Worm (Caenorhabditis elegans) whole organism, late embryonic: ENCODE results near the gene K05F6.14.

Experiments used
- K02D7.2 ChIP-seq: sonication (generic microtip); optimal IDR thresholded peaks from 2 replicates; lab custom pipeline; 2017; ENCODE audit warnings: mild to moderate bottlenecking, missing genetic modification characterization, missing compliant biosample characterization
- Y22D7AL.16 ChIP-seq: sonication (generic microtip); optimal IDR thresholded peaks from 2 replicates; lab custom pipeline; 2016; ENCODE audit warnings: missing genetic modification characterization, missing compliant biosample characterization
- ama-1 ChIP-seq: fragments of 150-350 bp; optimal IDR thresholded peaks from 2 replicates; lab custom pipeline; 2014
- ceh-14 ChIP-seq: sonication (generic microtip); optimal IDR thresholded peaks from 2 replicates; lab custom pipeline; 2016; ENCODE audit warnings: missing genotype, missing genetic modification characterization, missing compliant biosample characterization
- ceh-2 ChIP-seq: sonication (generic microtip); optimal IDR thresholded peaks from 2 replicates; lab custom pipeline; 2016; ENCODE audit warnings: missing genotype, missing genetic modification characterization, missing compliant biosample characterization
- ceh-22 ChIP-seq: sonication (generic microtip); optimal IDR thresholded peaks from 2 replicates; lab custom pipeline; 2017; ENCODE audit warnings: missing biosample characterization, missing genetic modification characterization
- ceh-24 ChIP-seq: sonication (generic microtip); optimal IDR thresholded peaks from 2 replicates; lab custom pipeline; 2016; ENCODE audit warnings: mild to moderate bottlenecking, missing genetic modification characterization, missing compliant biosample characterization
- ceh-30 ChIP-seq: fragments of 150-350 bp; optimal IDR thresholded peaks from 2 replicates; lab custom pipeline; 2014; ENCODE audit warnings: missing biosample characterization, missing genetic modification characterization
- ceh-45 ChIP-seq: fragments of 200-800 bp; sonication (Bioruptor generic); IDR thresholded peaks from 2 replicates; pipeline ENCODE4 v1.3.6; 2022; ENCODE audit warnings: missing genetic modification reagents, missing genetic modification characterization, missing compliant biosample characterization
- ceh-6 ChIP-seq: fragments of 200-800 bp; sonication (Bioruptor generic); optimal IDR thresholded peaks from 2 replicates; lab custom pipeline; 2018; ENCODE audit warnings: mild to moderate bottlenecking, missing genetic modification characterization, missing compliant biosample characterization
- ceh-9 ChIP-seq: sonication (generic microtip); optimal IDR thresholded peaks from 2 replicates; lab custom pipeline; 2016; ENCODE audit warnings: mild to moderate bottlenecking, missing genetic modification characterization, inconsistent platforms, missing compliant biosample characterization
- dmd-4 ChIP-seq: sonication (generic microtip); optimal IDR thresholded peaks from 2 replicates; lab custom pipeline; 2016; ENCODE audit warnings: borderline replicate concordance, missing genetic modification characterization, missing compliant biosample characterization
- elt-2 ChIP-seq: sonication (generic microtip); optimal IDR thresholded peaks from 2 replicates; lab custom pipeline; 2016; ENCODE audit warnings: missing genetic modification reagents, missing genetic modification characterization, missing compliant biosample characterization
- fkh-10 ChIP-seq: fragments of 150-350 bp; optimal IDR thresholded peaks from 2 replicates; lab custom pipeline; 2014; ENCODE audit warnings: missing biosample characterization, missing genetic modification reagents, missing genetic modification characterization
- hlh-13 ChIP-seq: fragments of 200-800 bp; sonication (Bioruptor generic); optimal IDR thresholded peaks from 2 replicates; lab custom pipeline; 2018; ENCODE audit warnings: mild to moderate bottlenecking, missing genetic modification characterization, missing compliant biosample characterization
- hlh-15 ChIP-seq: sonication (generic microtip); optimal IDR thresholded peaks from 2 replicates; lab custom pipeline; 2016; ENCODE audit warnings: missing genetic modification characterization, missing compliant biosample characterization
- hlh-6 ChIP-seq: sonication (generic microtip); optimal IDR thresholded peaks from 2 replicates; lab custom pipeline; 2016; ENCODE audit warnings: missing genotype, missing genetic modification characterization, missing compliant biosample characterization
- lim-6 ChIP-seq: sonication (generic microtip); optimal IDR thresholded peaks from 2 replicates; lab custom pipeline; 2016; ENCODE audit warnings: missing genetic modification characterization, missing compliant biosample characterization
- lin-11 ChIP-seq: fragments of 200-800 bp; sonication (Bioruptor generic); optimal IDR thresholded peaks from 2 replicates; lab custom pipeline; 2018; ENCODE audit warnings: mild to moderate bottlenecking, missing genetic modification characterization, missing compliant biosample characterization
- mec-3 ChIP-seq: sonication (generic microtip); optimal IDR thresholded peaks from 2 replicates; lab custom pipeline; 2016; ENCODE audit warnings: borderline replicate concordance, missing genetic modification characterization, missing compliant biosample characterization
- nfya-1 ChIP-seq: sonication (generic microtip); optimal IDR thresholded peaks from 2 replicates; lab custom pipeline; 2017; ENCODE audit warnings: missing genetic modification characterization, mild to moderate bottlenecking, missing compliant biosample characterization, antibody characterized with exemption, moderate library complexity
- npax-4 ChIP-seq: sonication (generic microtip); optimal IDR thresholded peaks from 2 replicates; lab custom pipeline; 2016; ENCODE audit warnings: missing genetic modification characterization, missing compliant biosample characterization
- pax-1 ChIP-seq: fragments of 150-350 bp; optimal IDR thresholded peaks from 2 replicates; lab custom pipeline; 2014; ENCODE audit warnings: missing biosample characterization, missing genetic modification characterization
- pha-4 ChIP-seq: fragments of 150-350 bp; optimal IDR thresholded peaks from 2 replicates; lab custom pipeline; 2018; ENCODE audit warnings: missing biosample characterization, missing genetic modification reagents, missing genetic modification characterization
- pqm-1 ChIP-seq: sonication (generic microtip); optimal IDR thresholded peaks from 2 replicates; lab custom pipeline; 2016; ENCODE audit warnings: missing genetic modification characterization, missing compliant biosample characterization
- pros-1 ChIP-seq: fragments of 150-350 bp; optimal IDR thresholded peaks from 2 replicates; lab custom pipeline; 2014; ENCODE audit warnings: missing biosample characterization, missing genetic modification reagents, missing genetic modification characterization
- ref-2 ChIP-seq: sonication (generic microtip); optimal IDR thresholded peaks from 2 replicates; lab custom pipeline; 2016; ENCODE audit warnings: missing genetic modification characterization, missing compliant biosample characterization
- rnt-1 ChIP-seq: sonication (generic microtip); optimal IDR thresholded peaks from 2 replicates; lab custom pipeline; 2016; ENCODE audit warnings: missing genetic modification characterization, missing compliant biosample characterization
- sdc-2 ChIP-seq: sonication (generic microtip); optimal IDR thresholded peaks from 2 replicates; lab custom pipeline; 2016; ENCODE audit warnings: missing genotype, missing genetic modification characterization, missing compliant biosample characterization
- sox-4 ChIP-seq: sonication (generic microtip); optimal IDR thresholded peaks from 2 replicates; lab custom pipeline; 2017; ENCODE audit warnings: mild to moderate bottlenecking, missing genetic modification characterization, inconsistent platforms, missing compliant biosample characterization
- tbx-2 ChIP-seq: sonication (generic microtip); optimal IDR thresholded peaks from 2 replicates; lab custom pipeline; 2016; ENCODE audit warnings: missing genetic modification characterization, missing compliant biosample characterization
- tbx-7 ChIP-seq: sonication (generic microtip); optimal IDR thresholded peaks from 2 replicates; lab custom pipeline; 2016; ENCODE audit warnings: missing genotype, missing genetic modification characterization, missing compliant biosample characterization
- unc-3 ChIP-seq, 2 experiments: fragments of 200-800 bp in 1 of 2; sonication (Bioruptor generic) in 1 of 2; sonication (generic microtip) in 1 of 2; conservative IDR thresholded peaks in 1 of 2; optimal IDR thresholded peaks in 1 of 2; 2 replicates each; pipeline versions ENCODE4 v1.3.6 to Lab custom; 2016 to 2022; ENCODE audit warnings: missing compliant biosample characterization in 2 of 2, missing genetic modification characterization in 2 of 2, missing genetic modification reagents in 1 of 2
- unc-55 ChIP-seq: sonication (generic microtip); optimal IDR thresholded peaks from 2 replicates; lab custom pipeline; 2017; ENCODE audit warnings: missing biosample characterization, missing genetic modification reagents, missing genetic modification characterization
- zip-5 ChIP-seq: sonication (generic microtip); optimal IDR thresholded peaks from 2 replicates; lab custom pipeline; 2016; ENCODE audit warnings: missing genetic modification characterization, missing compliant biosample characterization

K05F6.14 gene

DNA sequence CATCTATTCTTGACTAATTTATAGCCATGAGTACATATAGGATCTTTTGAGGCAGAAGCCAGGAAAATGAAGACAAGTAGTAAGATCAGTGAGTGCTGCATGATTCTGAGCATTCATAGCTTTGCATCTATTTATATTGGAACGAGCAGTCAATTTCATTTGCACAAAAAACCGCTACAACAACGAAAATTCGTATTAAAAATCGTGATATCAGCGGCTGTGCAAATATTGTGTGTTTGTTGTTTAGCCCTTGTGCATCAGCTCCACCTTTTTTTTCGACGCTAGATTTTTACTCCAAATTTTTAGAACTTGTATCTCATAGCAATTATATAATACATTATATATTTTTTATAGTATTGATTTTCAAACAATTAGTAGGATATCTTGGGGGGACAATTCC is 22.2 kb downstream of the K05F6.14 start, which contains the start of gene clec-21:
Gene clec-21, minus strand, starts transcription at position 101 of the 400 bp plus-strand sequence.
- TF ChIP-seq pros-1 (tag; lab: Kevin White, UChicago) (no peak), sdc-2 (tag; lab: Kevin White, UChicago) (no peak), tbx-7 (tag; lab: Kevin White, UChicago) (no peak), pax-1 (tag; lab: Kevin White, UChicago) (no peak), ceh-45 (GFP tag; lab: Robert Waterston, UW) (no peak), ama-1 (lab: Kevin White, UChicago) (no peak), unc-3 (GFP tag; conservative IDR thresholded peaks at IDR 0.05; lab: Robert Waterston, UW) (no peak), unc-3 (tag; optimal IDR thresholded peaks at IDR 0.05; lab: Kevin White, UChicago) (no peak), hlh-15 (tag; lab: Kevin White, UChicago) (no peak), zip-5 (tag; lab: Kevin White, UChicago) (no peak), ceh-30 (tag; lab: Kevin White, UChicago) (no peak), ceh-9 (tag; lab: Kevin White, UChicago) (no peak), ceh-6 (GFP tag; lab: Kevin White, UChicago) (no peak)

DNA sequence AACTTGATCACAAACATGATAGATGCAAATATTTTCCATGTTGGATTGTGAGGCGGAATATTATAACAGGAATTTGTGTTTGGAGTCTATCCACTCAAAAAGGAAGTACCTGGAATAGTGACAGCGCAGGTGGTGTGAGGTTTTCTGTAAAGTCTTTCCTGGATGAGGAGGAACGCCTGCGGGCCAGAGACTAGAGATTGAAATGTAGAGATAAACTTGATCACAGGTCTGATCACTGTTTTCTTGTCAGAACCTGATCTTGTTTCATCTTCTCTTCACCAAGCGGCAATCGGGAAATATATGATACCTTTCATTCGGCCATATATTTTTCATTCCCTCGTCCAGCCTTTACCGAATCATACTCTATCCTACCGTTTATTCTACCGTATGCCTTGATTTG is 24.3 kb downstream of the K05F6.14 start, which contains the start of gene T07H3.8:
Gene T07H3.8, plus strand, starts transcription at position 301 of the 400 bp plus-strand sequence.
- TF ChIP-seq lin-11 (no peak), elt-2 (tag; lab: Kevin White, UChicago) (no peak), hlh-6 (tag; lab: Kevin White, UChicago) (no peak), unc-55 (no peak), tbx-2 (tag; lab: Kevin White, UChicago) (no peak), pros-1 (tag; lab: Kevin White, UChicago) (no peak), nfya-1 (tag; lab: Kevin White, UChicago) (no peak), npax-4 (tag; lab: Kevin White, UChicago) (no peak), ceh-24 (no peak), ceh-2 (tag; lab: Kevin White, UChicago) (no peak), ceh-14 (tag; lab: Kevin White, UChicago) (no peak), K02D7.2 (no peak), hlh-15 (tag; lab: Kevin White, UChicago) (no peak)

DNA sequence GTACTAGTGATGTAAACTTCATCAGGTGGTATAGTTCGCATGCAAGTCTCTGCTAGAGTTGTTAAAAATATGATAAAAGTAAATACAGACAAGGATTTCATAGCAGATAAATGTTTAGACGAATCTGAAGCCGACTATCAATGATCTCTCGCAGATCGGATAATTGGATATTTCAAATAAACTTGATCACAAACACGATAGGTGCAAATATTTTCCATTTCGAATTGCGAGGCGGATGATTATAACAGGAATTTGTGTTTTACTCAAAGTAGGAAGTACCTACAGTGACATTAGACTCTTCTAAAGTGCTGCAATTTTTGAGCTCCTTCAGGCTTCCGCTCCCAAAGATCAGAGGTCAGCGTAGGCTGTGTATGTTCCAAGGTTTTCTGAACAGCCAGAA is 27.9 kb downstream of the K05F6.14 start, which contains the start of gene T07H3.7:
Gene T07H3.7, minus strand, starts transcription at position 101 of the 400 bp plus-strand sequence.
- TF ChIP-seq sox-4 (no peak), dmd-4 (tag; lab: Kevin White, UChicago) (no peak), lim-6 (tag; lab: Kevin White, UChicago) (no peak), lin-11 (no peak), ceh-22 (tag; lab: Kevin White, UChicago) (no peak), ceh-6 (GFP tag; lab: Kevin White, UChicago) (no peak), ref-2 (tag; lab: Kevin White, UChicago) (no peak), elt-2 (tag; lab: Kevin White, UChicago) (no peak), pqm-1 (tag; lab: Kevin White, UChicago) (no peak), ceh-30 (tag; lab: Kevin White, UChicago) (no peak), rnt-1 (no peak), sdc-2 (tag; lab: Kevin White, UChicago) (no peak), pros-1 (tag; lab: Kevin White, UChicago) (no peak), ceh-14 (tag; lab: Kevin White, UChicago) (no peak), Y22D7AL.16 (tag; lab: Kevin White, UChicago) (no peak), fkh-10 (GFP tag; lab: Kevin White, UChicago) (no peak), mec-3 (tag; lab: Kevin White, UChicago) (no peak)

DNA sequence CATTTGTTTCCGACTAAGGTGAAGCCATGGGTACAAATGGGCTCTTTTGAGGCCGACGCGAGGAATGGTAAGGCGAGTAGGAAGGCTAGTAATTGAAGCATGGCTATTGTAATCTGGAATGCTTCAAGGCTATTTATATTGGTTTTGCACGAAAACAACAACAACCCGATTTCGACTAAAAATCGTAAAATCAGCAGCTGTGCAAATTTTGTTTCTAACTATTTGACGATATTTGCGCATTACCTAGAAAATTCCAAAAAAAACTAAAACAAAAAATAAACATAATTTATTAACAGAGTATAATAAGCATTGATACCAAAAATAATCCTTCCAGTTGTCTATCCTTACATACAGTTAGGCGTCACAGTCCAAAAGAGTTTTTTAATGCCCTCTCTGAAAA is 33.2 kb downstream of the K05F6.14 start, which contains the start of gene clec-20:
Gene clec-20, minus strand, starts transcription at position 101 of the 400 bp plus-strand sequence.
- no peak for TF ChIP-seq hlh-13 (GFP tag; lab: Kevin White, UChicago)
- no peak for TF ChIP-seq ceh-22 (tag; lab: Kevin White, UChicago)
- no peak for TF ChIP-seq ceh-6 (GFP tag; lab: Kevin White, UChicago)
- TF ChIP-seq pha-4 (tag; lab: Kevin White, UChicago) = no peak
- TF ChIP-seq, all 69 proteins: peak for 0
